Fruit fly (Drosophila melanogaster) whole organism, pupa: Measurements from ENCODE around the gene CG13606.

Source experiments
- CG10348 ChIP-seq: fragments of 200-800 bp; sonication (Bioruptor generic); IDR thresholded peaks from 2 replicates; pipeline ENCODE4 v1.3.6; 2022; ENCODE audit warnings: missing biosample characterization, missing genetic modification characterization
- CG12605 ChIP-seq: fragments of 200-800 bp; sonication (Bioruptor generic); IDR thresholded peaks from 2 replicates; pipeline ENCODE4 v1.3.6; 2022; ENCODE audit warnings: missing biosample characterization, missing genetic modification characterization
- CG13204 ChIP-seq: fragments of 200-800 bp; sonication (Bioruptor generic); optimal IDR thresholded peaks from 2 replicates; lab custom pipeline; 2018; ENCODE audit warnings: missing biosample characterization, mild to moderate bottlenecking, missing genetic modification characterization, moderate library complexity
- CG14655 ChIP-seq: fragments of 200-800 bp; sonication (Bioruptor generic); optimal IDR thresholded peaks from 3 replicates; lab custom pipeline; 2017; ENCODE audit warnings: mild to moderate bottlenecking, missing biosample characterization, missing genetic modification reagents, missing genetic modification characterization
- CG15710 ChIP-seq: fragments of 200-800 bp; sonication (Bioruptor generic); optimal IDR thresholded peaks from 2 replicates; lab custom pipeline; 2018; ENCODE audit warnings: missing biosample characterization, mild to moderate bottlenecking, missing genetic modification characterization, moderate library complexity
- CG17806 ChIP-seq: fragments of 200-800 bp; sonication (Bioruptor generic); optimal IDR thresholded peaks from 2 replicates; lab custom pipeline; 2018; ENCODE audit warnings: missing biosample characterization, mild to moderate bottlenecking, missing genetic modification characterization, moderate library complexity
- CG32121 ChIP-seq: fragments of 200-800 bp; sonication (Bioruptor generic); IDR thresholded peaks from 2 replicates; pipeline ENCODE4 v1.3.6; 2022; ENCODE audit warnings: missing biosample characterization, missing genetic modification characterization
- CG34367 ChIP-seq: fragments of 200-800 bp; sonication (Bioruptor generic); optimal IDR thresholded peaks from 2 replicates; lab custom pipeline; 2018; ENCODE audit warnings: missing biosample characterization, mild to moderate bottlenecking, missing genetic modification characterization
- CG4496 ChIP-seq: fragments of 200-800 bp; sonication (Bioruptor generic); IDR thresholded peaks from 3 replicates; pipeline ENCODE4 v1.3.6; 2022; ENCODE audit warnings: missing biosample characterization, missing genetic modification characterization
- CG8159 ChIP-seq: fragments of 200-800 bp; sonication (Bioruptor generic); optimal IDR thresholded peaks from 3 replicates; lab custom pipeline; 2018; ENCODE audit warnings: missing biosample characterization, mild to moderate bottlenecking, missing genetic modification characterization, moderate library complexity
- CG8301 ChIP-seq: fragments of 200-800 bp; sonication (Bioruptor generic); optimal IDR thresholded peaks from 2 replicates; lab custom pipeline; 2018; ENCODE audit warnings: missing biosample characterization, mild to moderate bottlenecking, missing genetic modification characterization
- CG9948 ChIP-seq: fragments of 200-800 bp; sonication (Bioruptor generic); optimal IDR thresholded peaks from 2 replicates; lab custom pipeline; 2018; ENCODE audit warnings: missing biosample characterization, mild to moderate bottlenecking, missing genetic modification characterization, moderate library complexity
- D1 ChIP-seq: fragments of 200-800 bp; sonication (Bioruptor generic); optimal IDR thresholded peaks from 2 replicates; lab custom pipeline; 2018; ENCODE audit warnings: missing biosample characterization, mild to moderate bottlenecking, missing genetic modification characterization, moderate library complexity
- EcR ChIP-seq: fragments of 200-800 bp; sonication (Bioruptor generic); optimal IDR thresholded peaks from 3 replicates; lab custom pipeline; 2019; ENCODE audit warnings: missing biosample characterization, missing genetic modification characterization, mild to moderate bottlenecking, moderate library complexity, missing genetic modification reagents
- Ets98B ChIP-seq: fragments of 200-800 bp; sonication (Bioruptor generic); IDR thresholded peaks from 2 replicates; pipeline ENCODE4 v1.3.6; 2022; ENCODE audit warnings: missing biosample characterization, missing genetic modification characterization
- Pif1A ChIP-seq: fragments of 200-800 bp; sonication (Bioruptor generic); optimal IDR thresholded peaks from 3 replicates; lab custom pipeline; 2016; ENCODE audit warnings: missing biosample characterization, missing genetic modification characterization
- Pif1B ChIP-seq: fragments of 200-800 bp; sonication (Bioruptor generic); optimal IDR thresholded peaks from 3 replicates; lab custom pipeline; 2016; ENCODE audit warnings: missing biosample characterization, missing genetic modification characterization
- Snoo ChIP-seq: fragments of 200-800 bp; sonication (Bioruptor generic); optimal IDR thresholded peaks from 3 replicates; lab custom pipeline; 2017; ENCODE audit warnings: missing biosample characterization, mild to moderate bottlenecking, missing genetic modification characterization, inconsistent platforms
- fd96Ca ChIP-seq: fragments of 200-800 bp; sonication (Bioruptor generic); IDR thresholded peaks from 3 replicates; pipeline ENCODE4 v1.3.6; 2022; ENCODE audit warnings: missing biosample characterization, missing genetic modification characterization
- gl ChIP-seq: fragments of 200-800 bp; sonication (Bioruptor generic); optimal IDR thresholded peaks from 2 replicates; lab custom pipeline; 2018; ENCODE audit warnings: missing biosample characterization, mild to moderate bottlenecking, missing genetic modification characterization
- rn ChIP-seq: fragments of 200-800 bp; sonication (Bioruptor generic); IDR thresholded peaks from 2 replicates; pipeline ENCODE4 v1.3.6; 2022; ENCODE audit warnings: missing biosample characterization, missing genetic modification characterization

CG13606 gene

DNA sequence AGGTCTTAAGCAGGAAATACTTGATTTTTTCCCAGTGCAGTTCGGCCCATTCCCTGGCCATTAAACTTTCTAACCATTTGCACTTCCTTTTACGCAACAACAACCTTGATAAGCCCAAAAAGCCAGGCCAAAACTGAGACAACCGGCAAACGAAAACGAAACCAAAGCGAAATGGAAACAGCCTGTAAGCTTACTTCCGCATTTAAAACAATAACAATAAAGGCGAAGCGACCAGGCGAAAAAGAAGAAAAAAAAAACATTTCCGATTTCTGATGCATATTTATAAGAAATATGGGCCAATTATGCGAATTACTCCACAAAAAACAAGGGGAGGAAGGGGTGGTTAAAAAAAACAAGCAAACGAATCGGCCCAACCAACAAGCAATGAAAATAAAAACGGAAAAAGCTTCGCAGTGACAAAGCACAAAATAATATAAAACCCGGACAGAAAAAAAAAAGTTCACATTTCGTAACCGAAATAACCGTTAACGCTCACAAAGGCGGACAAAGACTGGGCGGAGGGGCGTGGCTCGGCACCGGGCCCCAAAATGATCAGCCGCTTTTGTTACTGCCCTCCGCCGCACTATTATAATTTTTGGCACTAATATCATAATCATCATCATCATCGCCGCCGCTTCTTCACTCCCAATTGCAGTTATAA lies 32.9 kb downstream of the CG13606 start:
- TF ChIP-seq CG17806 (tag; lab: Kevin White, UChicago) (no peak), CG15710 (tag; lab: Kevin White, UChicago) (no peak), CG9948 (tag; lab: Kevin White, UChicago) (no peak), CG34367 (no peak), fd96Ca (no peak), Pif1B (GFP tag; lab: Kevin White, UChicago) (no peak), CG12605 (GFP tag; lab: Robert Waterston, UW) (no peak), CG14655 (no peak), CG8159 (tag; lab: Kevin White, UChicago) (no peak), Pif1A (GFP tag; lab: Kevin White, UChicago) (no peak), EcR (GFP tag; lab: Kevin White, UChicago) (no peak), rn (GFP tag; lab: Robert Waterston, UW) (no peak), Snoo (tag; lab: Kevin White, UChicago) (no peak), Ets98B (no peak), CG13204 (no peak), CG8301 (tag; lab: Kevin White, UChicago) (no peak)

DNA sequence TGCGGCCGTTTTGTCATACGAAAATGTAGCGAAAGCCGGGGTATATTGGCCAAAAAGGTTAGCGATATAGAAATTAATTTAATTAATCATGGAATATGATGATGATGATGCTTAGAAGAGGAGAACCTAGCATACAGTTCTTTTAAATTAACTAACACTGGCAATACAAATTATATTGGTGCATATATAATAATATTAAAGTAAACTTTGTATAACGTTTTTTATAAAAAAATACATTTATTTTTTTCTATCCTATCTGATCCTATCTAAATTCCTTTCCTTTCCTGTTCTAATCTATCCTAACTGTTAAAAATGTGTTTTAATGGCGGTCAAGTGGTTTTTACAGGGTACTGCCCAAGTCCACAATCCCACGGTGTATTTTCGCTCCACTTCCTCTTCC lies 33.5 kb downstream of the CG13606 start:
- no peak for TF ChIP-seq D1 (tag; lab: Kevin White, UChicago)
- TF ChIP-seq CG8159 (tag; lab: Kevin White, UChicago): peak; percentile 5
- TF ChIP-seq CG17806 (tag; lab: Kevin White, UChicago): no peak
- peak; percentile 43 for TF ChIP-seq Snoo (tag; lab: Kevin White, UChicago)
- TF ChIP-seq, all 21 proteins: peak for 2

DNA sequence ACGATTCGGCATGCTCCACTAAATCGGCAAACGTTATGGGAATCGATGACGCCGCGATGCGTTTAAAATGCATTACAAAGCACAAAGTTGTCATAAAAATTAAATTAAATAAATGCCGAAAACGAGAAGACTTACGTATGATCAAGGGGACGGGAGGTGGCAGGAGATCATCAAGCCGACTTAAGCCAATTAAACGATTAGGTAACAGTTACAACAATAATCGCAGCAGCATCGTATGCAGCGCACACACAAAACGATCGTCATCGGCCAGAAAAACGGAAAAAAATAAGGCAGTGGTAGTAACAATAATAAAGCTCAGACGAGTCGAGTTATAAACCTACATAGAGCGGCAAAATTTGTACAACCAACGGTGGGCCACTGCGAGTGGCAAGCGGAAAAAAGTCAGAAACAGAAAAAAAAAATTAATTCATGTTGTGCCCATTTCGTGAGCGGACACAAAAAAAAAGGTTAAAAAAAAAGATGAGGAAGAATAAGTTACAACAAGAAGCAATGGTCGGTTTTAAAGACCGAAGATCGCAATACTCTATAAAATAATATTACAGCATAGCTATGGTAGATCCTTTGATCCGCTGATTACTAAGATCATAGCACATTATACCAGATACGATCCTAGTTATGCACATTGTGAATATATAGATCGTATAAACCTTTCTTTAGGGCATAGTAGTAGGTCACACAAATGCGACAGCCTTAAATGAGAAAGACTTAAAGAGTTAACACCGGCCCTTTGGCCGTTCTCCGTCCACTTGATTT lies 34.1 kb downstream of the CG13606 start:
- TF ChIP-seq CG12605 (GFP tag; lab: Robert Waterston, UW) (peak; percentile 39; the same call in 1 of the 2 replicates), CG9948 (tag; lab: Kevin White, UChicago) (peak; percentile 8), CG8159 (tag; lab: Kevin White, UChicago) (peak; percentile 40), EcR (GFP tag; lab: Kevin White, UChicago) (no peak), rn (GFP tag; lab: Robert Waterston, UW) (no peak), CG32121 (GFP tag; lab: Robert Waterston, UW) (no peak), CG4496 (GFP tag; lab: Robert Waterston, UW) (peak; percentile 9; the same call in 1 of the 3 replicates), D1 (tag; lab: Kevin White, UChicago) (no peak), Snoo (tag; lab: Kevin White, UChicago) (peak; percentile 57), CG14655 (peak; percentile 21), fd96Ca (peak; percentile 34; the same call in 1 of the 3 replicates), CG8301 (tag; lab: Kevin White, UChicago) (peak; percentile 3), gl (no peak), CG17806 (tag; lab: Kevin White, UChicago) (peak; percentile 24), Ets98B (no peak), CG34367 (peak; percentile 43), Pif1B (GFP tag; lab: Kevin White, UChicago) (peak; percentile 38), Pif1A (GFP tag; lab: Kevin White, UChicago) (peak; percentile 47), CG15710 (tag; lab: Kevin White, UChicago) (peak; percentile 33)

DNA sequence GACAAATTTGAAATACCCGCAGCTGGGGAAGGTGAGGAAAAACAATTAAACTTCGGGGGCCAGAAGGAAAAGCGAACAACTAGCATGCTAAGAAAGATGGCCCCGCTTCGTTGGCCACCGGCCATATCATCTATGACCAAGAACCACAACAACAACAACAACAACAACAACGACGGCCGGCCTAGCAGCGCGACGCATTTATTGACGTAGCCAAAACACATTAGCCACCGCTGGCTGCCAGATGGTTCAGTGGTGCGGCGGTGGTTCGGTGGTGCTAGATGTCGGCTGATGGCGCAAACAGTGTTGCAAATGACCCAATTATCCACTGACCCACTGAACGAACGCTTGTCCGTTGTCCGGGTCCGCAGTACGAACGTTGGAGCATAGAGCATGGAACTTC lies 41.2 kb downstream of the CG13606 start:
- TF ChIP-seq CG32121 (GFP tag; lab: Robert Waterston, UW) (no peak), CG8159 (tag; lab: Kevin White, UChicago) (no peak), CG4496 (GFP tag; lab: Robert Waterston, UW) (no peak), CG14655 (no peak), EcR (GFP tag; lab: Kevin White, UChicago) (no peak), CG12605 (GFP tag; lab: Robert Waterston, UW) (no peak), CG10348 (GFP tag; lab: Robert Waterston, UW) (no peak), Pif1A (GFP tag; lab: Kevin White, UChicago) (no peak), Ets98B (no peak), CG9948 (tag; lab: Kevin White, UChicago) (no peak), fd96Ca (no peak), D1 (tag; lab: Kevin White, UChicago) (no peak), CG17806 (tag; lab: Kevin White, UChicago) (no peak)

DNA sequence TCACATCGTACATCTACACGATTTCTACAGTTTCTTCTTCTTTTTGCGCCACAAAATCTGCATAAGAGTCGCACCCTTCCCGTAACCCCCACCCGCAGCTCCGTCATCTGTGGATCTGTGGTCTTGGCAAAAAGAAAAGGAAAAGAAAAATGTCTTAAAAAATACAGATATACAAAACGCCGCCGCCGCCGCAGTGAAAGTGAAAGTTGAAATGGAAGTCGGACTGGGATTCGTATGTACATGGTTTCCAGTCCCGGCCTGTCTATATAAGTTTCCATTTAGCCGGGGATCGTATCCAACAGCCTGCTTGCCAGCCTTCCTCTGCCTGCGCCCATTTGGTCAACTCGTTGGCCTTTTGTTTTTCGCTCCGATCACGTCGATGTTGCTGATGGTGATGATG lies 43.6 kb downstream of the CG13606 start:
- no peak for TF ChIP-seq rn (GFP tag; lab: Robert Waterston, UW)
- TF ChIP-seq Snoo (tag; lab: Kevin White, UChicago): no peak
- TF ChIP-seq D1 (tag; lab: Kevin White, UChicago): no peak
- TF ChIP-seq CG8159 (tag; lab: Kevin White, UChicago): no peak
- TF ChIP-seq CG10348 (GFP tag; lab: Robert Waterston, UW): no peak
- TF ChIP-seq Ets98B: no peak
- TF ChIP-seq Pif1A (GFP tag; lab: Kevin White, UChicago): no peak
- TF ChIP-seq Pif1B (GFP tag; lab: Kevin White, UChicago): no peak
- TF ChIP-seq CG17806 (tag; lab: Kevin White, UChicago): no peak
- TF ChIP-seq CG12605 (GFP tag; lab: Robert Waterston, UW): no peak
- no peak for TF ChIP-seq CG9948 (tag; lab: Kevin White, UChicago)
- TF ChIP-seq EcR (GFP tag; lab: Kevin White, UChicago): no peak
- TF ChIP-seq fd96Ca: no peak
- TF ChIP-seq CG8301 (tag; lab: Kevin White, UChicago): no peak
- TF ChIP-seq gl: no peak
- TF ChIP-seq CG4496 (GFP tag; lab: Robert Waterston, UW): no peak
- no peak for TF ChIP-seq CG15710 (tag; lab: Kevin White, UChicago)
- no peak for TF ChIP-seq CG13204
- TF ChIP-seq CG32121 (GFP tag; lab: Robert Waterston, UW): no peak
